Worm (Caenorhabditis elegans): ENCODE data around the gene C33F10.4.

DNA sequence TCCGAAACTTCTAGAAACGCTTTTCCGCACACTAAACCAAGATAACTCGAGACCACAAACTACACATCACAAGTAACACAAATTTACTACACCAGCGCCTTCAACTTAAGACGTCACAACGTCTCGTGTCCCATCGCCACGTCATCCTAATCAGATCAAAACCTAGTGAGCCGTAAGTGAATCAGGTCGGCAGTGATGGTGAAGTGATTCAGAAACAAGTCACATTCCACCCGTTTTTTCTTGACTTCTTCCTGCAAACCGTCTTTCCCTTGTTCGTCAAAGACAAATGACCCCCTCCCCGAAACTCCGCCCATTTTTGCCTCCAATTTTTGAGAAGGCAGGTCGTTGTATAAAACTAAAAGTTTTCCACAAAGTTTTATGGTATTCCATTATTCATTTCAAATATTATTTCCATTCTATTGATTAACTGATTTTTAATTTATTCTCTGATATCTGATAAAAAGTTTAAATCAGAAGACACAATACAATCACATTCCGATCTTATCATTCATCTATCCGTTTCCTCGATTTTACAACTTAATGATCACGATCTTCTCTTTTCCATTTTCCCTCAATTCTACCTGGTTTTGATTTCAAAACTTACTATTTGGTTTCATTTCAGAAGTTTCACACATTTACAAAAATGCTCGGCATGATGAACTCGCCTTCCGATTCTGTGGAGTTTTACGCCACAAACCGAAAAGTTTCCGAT is 32.8 kb upstream of the C33F10.4 start, which contains the start of gene F26G1.2:
- TF ChIP-seq nhr-80 (tag; optimal IDR thresholded peaks at IDR 0.05) (no peak), dpff-1 (tag; optimal IDR thresholded peaks at IDR 0.05) (no peak), B0035.1 (tag; optimal IDR thresholded peaks at IDR 0.05) (no peak), lsl-1 (GFP tag; optimal IDR thresholded peaks at IDR 0.05) (no peak), nhr-179 (tag; optimal IDR thresholded peaks at IDR 0.05) (no peak), pha-4 (tag; optimal IDR thresholded peaks at IDR 0.05) (no peak), attf-3 (GFP tag; conservative IDR thresholded peaks at IDR 0.05) (no peak), cebp-2 (GFP tag; IDR thresholded peaks at IDR 0.05) (no peak), F57C9.4 (tag; optimal IDR thresholded peaks at IDR 0.05) (no peak), Y53G8AR.9 (GFP tag; conservative IDR thresholded peaks at IDR 0.05) (no peak), F39B2.1 (GFP tag; IDR thresholded peaks at IDR 0.05) (no peak), Y67H2A.10 (GFP tag; conservative IDR thresholded peaks at IDR 0.05) (no peak), ztf-3 (GFP tag; optimal IDR thresholded peaks at IDR 0.05) (no peak), nfya-2 (GFP tag; IDR thresholded peaks at IDR 0.05) (no peak)
